Worm (Caenorhabditis elegans): ENCODE results near the gene C24H10.2.

DNA sequence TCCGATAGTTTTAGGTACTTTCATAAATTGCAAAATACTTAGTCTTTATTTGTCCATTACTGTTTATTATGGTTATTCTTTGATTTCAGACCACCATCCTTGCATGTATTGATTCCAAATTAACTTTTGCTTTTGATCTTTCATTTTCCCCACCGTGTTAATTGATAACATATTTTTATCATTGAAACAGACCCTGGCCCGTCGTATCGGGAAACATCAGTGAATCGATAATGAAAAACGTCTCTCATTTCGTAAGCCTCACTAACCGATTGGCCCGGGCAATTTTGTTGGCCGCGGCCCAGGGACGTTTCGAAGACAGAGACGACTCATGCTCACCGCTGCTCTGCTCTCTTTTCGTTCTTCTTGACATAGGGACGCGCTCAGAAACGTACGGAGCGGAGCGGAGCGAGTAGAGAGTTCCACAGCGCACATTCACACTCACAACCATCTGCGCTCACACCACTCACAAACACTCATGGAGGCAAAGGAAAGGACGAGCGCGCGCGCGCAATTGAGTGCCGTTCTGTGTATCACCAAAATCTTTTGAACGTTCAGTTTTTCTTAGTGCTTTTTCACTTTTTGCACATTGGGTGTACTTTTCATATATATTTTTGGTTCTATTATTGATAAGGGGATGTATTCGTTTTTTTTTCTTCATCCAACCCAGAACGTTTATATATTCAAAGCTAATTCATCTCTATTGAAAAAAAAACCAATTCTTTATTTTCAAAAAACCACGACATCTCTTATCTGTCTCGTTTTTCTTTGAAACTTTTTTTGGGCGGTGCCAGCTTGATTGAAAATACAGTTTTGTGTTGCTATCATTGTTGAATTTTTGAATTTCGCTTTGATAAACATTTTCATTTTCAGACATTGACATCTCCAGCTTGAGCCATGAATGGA, at the start of gene C24H10.2:
- TF ChIP-seq ZK546.5 (tag; optimal IDR thresholded peaks at IDR 0.05): no peak
- peak; percentile 51 for TF ChIP-seq pha-4 (tag; optimal IDR thresholded peaks at IDR 0.05)
- no peak for TF ChIP-seq ztf-11 (tag; optimal IDR thresholded peaks at IDR 0.05)
- no peak for TF ChIP-seq aly-2 (tag; optimal IDR thresholded peaks at IDR 0.05)
